Fruit fly (Drosophila melanogaster): ENCODE data around the gene x16.
A peak's percentile ranks its signal among the peaks of the same experiment; 100 is the strongest.

DNA sequence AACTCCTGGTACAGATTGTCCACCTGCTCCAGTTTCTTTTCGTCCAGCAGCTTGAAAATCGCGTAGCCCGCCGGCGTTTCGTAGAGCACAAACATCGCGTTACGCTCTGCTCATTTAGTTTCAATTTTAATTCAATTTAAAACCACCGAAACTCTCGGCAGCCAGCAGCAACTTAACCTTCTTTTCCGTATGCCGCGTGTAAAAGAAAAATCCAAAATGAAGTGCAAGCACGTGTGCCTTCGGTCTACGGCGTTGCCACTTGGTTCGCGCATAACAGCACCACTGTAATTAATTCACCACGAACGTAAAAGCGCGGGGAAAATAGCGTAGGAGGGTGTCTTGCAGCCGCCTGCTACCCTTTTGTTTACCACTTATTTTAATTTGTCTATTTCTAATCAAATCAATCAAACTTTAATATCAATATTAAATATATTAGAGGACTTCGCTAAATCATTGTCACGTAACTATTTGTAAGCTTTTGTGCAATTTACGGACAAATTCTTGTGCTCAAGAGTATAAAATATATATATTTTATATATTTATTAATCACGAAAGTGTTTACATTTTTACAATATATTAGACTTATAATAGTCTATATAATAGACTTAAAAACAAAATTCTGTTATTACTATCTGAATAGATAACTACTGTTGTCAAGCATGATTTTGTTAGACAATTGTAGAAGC, 1.4 kb downstream of the x16 start, which contains the start of gene nop5:
- TF ChIP-seq en (GFP tag; optimal IDR thresholded peaks at IDR 0.05) (no peak), CG9817 (tag; optimal IDR thresholded peaks at IDR 0.05) (peak; percentile 69), CG17912 (GFP tag; optimal IDR thresholded peaks at IDR 0.05) (no peak), Atf-2 (GFP tag; optimal IDR thresholded peaks at IDR 0.05) (no peak), corto (GFP tag; optimal IDR thresholded peaks at IDR 0.05) (no peak), nom (GFP tag; optimal IDR thresholded peaks at IDR 0.05) (peak; percentile 19), so (GFP tag; IDR thresholded peaks at IDR 0.05) (no peak), CG9437 (GFP tag; optimal IDR thresholded peaks at IDR 0.05) (peak; percentile 81), CG32772 (GFP tag; IDR thresholded peaks at IDR 0.05) (no peak), CG4282 (GFP tag; optimal IDR thresholded peaks at IDR 0.05) (no peak), CG17359 (tag; optimal IDR thresholded peaks at IDR 0.05) (peak; percentile 46), CG14965 (GFP tag; optimal IDR thresholded peaks at IDR 0.05; ENCODE audit: borderline replicate concordance) (no peak), rib (GFP tag; IDR thresholded peaks at IDR 0.05) (no peak), Aef1 (GFP tag; IDR thresholded peaks at IDR 0.05) (no peak)

Measured in whole organism, embryonic.